Worm (Caenorhabditis elegans) whole organism, L4/young adult: ENCODE data around the gene cab-1.

Source experiments
- W03F9.2 ChIP-seq: fragments of 150-350 bp; optimal IDR thresholded peaks from 2 replicates; lab custom pipeline; 2014; ENCODE audit warnings: missing biosample characterization, missing genetic modification characterization
- dao-5 ChIP-seq: sonication (generic microtip); optimal IDR thresholded peaks from 2 replicates; lab custom pipeline; 2016; ENCODE audit warnings: missing genotype, missing genetic modification characterization, moderate library complexity, missing compliant biosample characterization
- him-1 ChIP-seq: sonication (generic microtip); optimal IDR thresholded peaks from 2 replicates; lab custom pipeline; 2016; ENCODE audit warnings: missing genotype, missing genetic modification reagents, missing genetic modification characterization, missing compliant biosample characterization

The cab-1 gene

ce11 chrX:12172482-12173134 is 40.1 kb downstream of the cab-1 start:
- TF ChIP-seq W03F9.2 (tag; lab: Kevin White, UChicago) (no peak), him-1 (no peak), dao-5 (tag; lab: Kevin White, UChicago) (no peak)

- TF ChIP-seq dao-5 (tag; lab: Kevin White, UChicago) (no peak), him-1 (peak; percentile 75)
Observed at ce11 chrX:12171631-12172348, 40.9 kb downstream of the cab-1 start, which contains the start of gene F57G12.1. Gene F57G12.1, minus strand, starts transcription at chrX:12171681.

ce11 chrX:12169390-12169789 is 43.3 kb downstream of the cab-1 start:
- TF ChIP-seq him-1 (no peak), W03F9.2 (tag; lab: Kevin White, UChicago) (no peak), dao-5 (tag; lab: Kevin White, UChicago) (no peak)

ce11 chrX:12168765-12169164 is 43.9 kb downstream of the cab-1 start:
- no peak for TF ChIP-seq him-1
- no peak for TF ChIP-seq W03F9.2 (tag; lab: Kevin White, UChicago)
- TF ChIP-seq dao-5 (tag; lab: Kevin White, UChicago): no peak

- no peak for TF ChIP-seq W03F9.2 (tag; lab: Kevin White, UChicago)
- no peak for TF ChIP-seq him-1
- TF ChIP-seq dao-5 (tag; lab: Kevin White, UChicago): no peak
Observed at ce11 chrX:12167632-12168377, 44.9 kb downstream of the cab-1 start.

ce11 chrX:12164943-12165342 is 47.8 kb downstream of the cab-1 start:
- TF ChIP-seq him-1: no peak
- TF ChIP-seq W03F9.2 (tag; lab: Kevin White, UChicago): no peak
- no peak for TF ChIP-seq dao-5 (tag; lab: Kevin White, UChicago)

- TF ChIP-seq him-1 (no peak), dao-5 (tag; lab: Kevin White, UChicago) (no peak), W03F9.2 (tag; lab: Kevin White, UChicago) (no peak)
Observed at ce11 chrX:12164047-12164446, 48.7 kb downstream of the cab-1 start.

- TF ChIP-seq W03F9.2 (tag; lab: Kevin White, UChicago) (no peak), dao-5 (tag; lab: Kevin White, UChicago) (no peak), him-1 (no peak)
Observed at ce11 chrX:12162659-12163058, 50.0 kb downstream of the cab-1 start.

- TF ChIP-seq dao-5 (tag; lab: Kevin White, UChicago) (no peak), him-1 (no peak), W03F9.2 (tag; lab: Kevin White, UChicago) (no peak)
Observed at ce11 chrX:12160002-12160690, 52.6 kb downstream of the cab-1 start, which contains the start of gene F57G12.2. Gene F57G12.2, minus strand, starts transcription at chrX:12160052.

ce11 chrX:12158641-12159040 is 54.1 kb downstream of the cab-1 start:
- TF ChIP-seq dao-5 (tag; lab: Kevin White, UChicago) (no peak), him-1 (no peak), W03F9.2 (tag; lab: Kevin White, UChicago) (no peak)

- TF ChIP-seq dao-5 (tag; lab: Kevin White, UChicago) (no peak), him-1 (no peak), W03F9.2 (tag; lab: Kevin White, UChicago) (no peak)
Observed at ce11 chrX:12154055-12154898, 58.4 kb downstream of the cab-1 start, which contains the start of gene mfsd-11. Gene mfsd-11, minus strand, starts transcription at chrX:12154105.
